Fruit fly (Drosophila melanogaster): Measurements from ENCODE around the gene Ugalt.

dm6 chrX:2681601-2682000 is 22.1 kb downstream of the Ugalt start, which contains the start of gene HLH3B:
- TF ChIP-seq CTCF (optimal IDR thresholded peaks at IDR 0.05) (no peak), CG8478 (optimal IDR thresholded peaks at IDR 0.05) (no peak)

All from S2 (cell line).